5 fruit fly cellular contexts compared by ENCODE assay signal in the genomic region with DNA sequence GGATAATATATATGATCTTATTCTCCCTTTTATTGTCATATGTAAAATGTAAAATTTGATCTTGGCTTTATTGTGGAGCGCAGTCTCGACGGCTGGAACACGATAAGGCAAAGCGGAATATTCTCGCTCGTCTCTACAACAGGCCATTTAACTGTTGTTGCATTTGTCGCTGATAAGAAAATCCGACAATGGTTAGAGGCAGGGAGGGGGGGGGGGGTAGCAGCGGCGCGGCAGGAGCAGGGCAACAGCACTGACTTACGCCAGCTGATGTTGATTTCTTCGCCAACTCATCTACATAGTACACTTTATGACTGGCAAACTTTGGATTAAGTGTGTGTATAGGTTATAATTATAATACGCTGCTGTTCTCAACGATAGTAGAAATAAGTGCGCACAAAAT.
A peak's percentile ranks its signal among the peaks of the same experiment; 100 is the strongest.
TF ChIP-seq lines count a peak whose summit lies in the region.

No protein-coding gene starts in this region.

- TF ChIP-seq CTCF in whole organism, embryonic (GFP tag; optimal IDR thresholded peaks at IDR 0.05; lab: Kevin White, UChicago) = no peak

TF ChIP-seq in whole organism, adult, 20 proteins besides CTCF, POLR2A, EP300 and RAD21:
- TF ChIP-seq cic (GFP tag; optimal IDR thresholded peaks at IDR 0.05; lab: Kevin White, UChicago) (peak; percentile 23), CG7101 (tag; optimal IDR thresholded peaks at IDR 0.05; lab: Kevin White, UChicago) (no peak), toe (GFP tag; optimal IDR thresholded peaks at IDR 0.05; lab: Kevin White, UChicago) (no peak), cnc (optimal IDR thresholded peaks at IDR 0.05; lab: Kevin White, UChicago) (peak in 1 of 2 experiments; percentile 22), CG33017 (tag; optimal IDR thresholded peaks at IDR 0.05; lab: Kevin White, UChicago) (no peak), CG5204 (GFP tag; optimal IDR thresholded peaks at IDR 0.05; lab: Kevin White, UChicago) (no peak), tj (GFP tag; optimal IDR thresholded peaks at IDR 0.05; lab: Kevin White, UChicago) (peak; percentile 10), kay (GFP tag; lab: Kevin White, UChicago; ENCODE audit: borderline replicate concordance) (no peak), CG12768 (GFP tag; optimal IDR thresholded peaks at IDR 0.05; lab: Kevin White, UChicago) (no peak), pad (GFP tag; optimal IDR thresholded peaks at IDR 0.05; lab: Kevin White, UChicago) (no peak), CG1620 (GFP tag; optimal IDR thresholded peaks at IDR 0.05; lab: Kevin White, UChicago) (no peak), CG14711 (tag; optimal IDR thresholded peaks at IDR 0.05; lab: Kevin White, UChicago) (no peak), Clk (GFP tag; optimal IDR thresholded peaks at IDR 0.05; lab: Kevin White, UChicago) (no peak), CG11617 (GFP tag; optimal IDR thresholded peaks at IDR 0.05; lab: Kevin White, UChicago) (no peak)
TF ChIP-seq in whole organism, adult: peak in this region for 3.

TF ChIP-seq in whole organism, embryonic, 481 proteins besides CTCF, POLR2A, EP300 and RAD21:
- TF ChIP-seq ci (GFP tag; IDR thresholded peaks at IDR 0.05; lab: Robert Waterston, UW) (0 out of 3 replicates have a peak, but pooled peaks have one; percentile 43), mld (GFP tag; IDR thresholded peaks at IDR 0.05; lab: Robert Waterston, UW; ENCODE audit: partially characterized antibody) (no peak), ewg (GFP tag; optimal IDR thresholded peaks at IDR 0.05; lab: Kevin White, UChicago) (no peak), crol (GFP tag; IDR thresholded peaks at IDR 0.05; lab: Robert Waterston, UW) (peak; percentile 81), CG15269 (tag; optimal IDR thresholded peaks at IDR 0.05; lab: Kevin White, UChicago) (no peak), twi (tag; optimal IDR thresholded peaks at IDR 0.05; lab: Kevin White, UChicago) (no peak), rib (GFP tag; IDR thresholded peaks at IDR 0.05; lab: Robert Waterston, UW) (no peak), ap (GFP tag; IDR thresholded peaks at IDR 0.05; lab: Robert Waterston, UW) (no peak), Stat92E (GFP tag; optimal IDR thresholded peaks at IDR 0.05; lab: Kevin White, UChicago) (no peak), CG8290 (GFP tag; optimal IDR thresholded peaks at IDR 0.05; lab: Kevin White, UChicago) (no peak), CG8290 (tag; optimal IDR thresholded peaks at IDR 0.05; lab: Kevin White, UChicago) (peak in 1 of 2 experiments; percentile 6), nerfin-1 (tag; optimal IDR thresholded peaks at IDR 0.05; lab: Kevin White, UChicago) (no peak), sens (GFP tag; lab: Kevin White, UChicago) (peak; percentile 49)
TF ChIP-seq in whole organism, embryonic: peak in this region for 4.

TF ChIP-seq in whole organism, prepupa, 60 proteins besides CTCF, POLR2A, EP300 and RAD21:
- TF ChIP-seq Smox (GFP tag; optimal IDR thresholded peaks at IDR 0.05; lab: Kevin White, UChicago) (no peak), Hr4 (GFP tag; optimal IDR thresholded peaks at IDR 0.05; lab: Kevin White, UChicago) (no peak), CG4318 (GFP tag; optimal IDR thresholded peaks at IDR 0.05; lab: Kevin White, UChicago) (no peak), fkh (GFP tag; optimal IDR thresholded peaks at IDR 0.05; lab: Kevin White, UChicago) (peak; percentile 25), svp (GFP tag; lab: Kevin White, UChicago) (peak; percentile 51), CG8632 (GFP tag; optimal IDR thresholded peaks at IDR 0.05; lab: Kevin White, UChicago) (no peak), Eip78C (GFP tag; lab: Kevin White, UChicago) (peak; percentile 28)

TF ChIP-seq in whole organism, pupa, 21 proteins besides CTCF, POLR2A, EP300 and RAD21:
- TF ChIP-seq Snoo (tag; optimal IDR thresholded peaks at IDR 0.05; lab: Kevin White, UChicago) (no peak), rn (GFP tag; IDR thresholded peaks at IDR 0.05; lab: Robert Waterston, UW) (no peak), EcR (GFP tag; optimal IDR thresholded peaks at IDR 0.05; lab: Kevin White, UChicago) (peak; percentile 66), gl (tag; optimal IDR thresholded peaks at IDR 0.05; lab: Kevin White, UChicago) (no peak), Pif1B (GFP tag; optimal IDR thresholded peaks at IDR 0.05; lab: Kevin White, UChicago) (no peak), CG13204 (GFP tag; optimal IDR thresholded peaks at IDR 0.05; lab: Kevin White, UChicago) (no peak), Ets98B (GFP tag; IDR thresholded peaks at IDR 0.05; lab: Robert Waterston, UW) (0 out of 2 replicates have a peak, but pooled peaks have one; percentile 11), CG10348 (GFP tag; IDR thresholded peaks at IDR 0.05; lab: Robert Waterston, UW) (no peak), CG34367 (tag; optimal IDR thresholded peaks at IDR 0.05; lab: Kevin White, UChicago) (no peak), fd96Ca (GFP tag; IDR thresholded peaks at IDR 0.05; lab: Robert Waterston, UW) (no peak)

TF ChIP-seq in whole organism, wandering third instar larva, 38 proteins besides CTCF, POLR2A, EP300 and RAD21:
- no peak for TF ChIP-seq dmrt93B (GFP tag; optimal IDR thresholded peaks at IDR 0.05; lab: Kevin White, UChicago)
- TF ChIP-seq h (GFP tag; optimal IDR thresholded peaks at IDR 0.05; lab: Kevin White, UChicago) = peak; percentile 18
- TF ChIP-seq sv (GFP tag; optimal IDR thresholded peaks at IDR 0.05; lab: Kevin White, UChicago) = no peak
- TF ChIP-seq pan (optimal IDR thresholded peaks at IDR 0.05; lab: Kevin White, UChicago) = no peak
- peak; percentile 62 for TF ChIP-seq Dfd (GFP tag; optimal IDR thresholded peaks at IDR 0.05; lab: Kevin White, UChicago)
- no peak for TF ChIP-seq Hr78 (GFP tag; optimal IDR thresholded peaks at IDR 0.05; lab: Kevin White, UChicago)
- TF ChIP-seq foxo (GFP tag; optimal IDR thresholded peaks at IDR 0.05; lab: Kevin White, UChicago) = no peak
- no peak for TF ChIP-seq tai (GFP tag; optimal IDR thresholded peaks at IDR 0.05; lab: Kevin White, UChicago)
- no peak for TF ChIP-seq Rel (GFP tag; optimal IDR thresholded peaks at IDR 0.05; lab: Kevin White, UChicago)
- TF ChIP-seq Rel (tag; optimal IDR thresholded peaks at IDR 0.05; lab: Kevin White, UChicago) = peak; percentile 25
- TF ChIP-seq CG9705 (GFP tag; optimal IDR thresholded peaks at IDR 0.05; lab: Kevin White, UChicago) = no peak
